Fruit fly (Drosophila melanogaster): ENCODE data around the gene PNUTS.
A peak's percentile ranks its signal among the peaks of the same experiment; 100 is the strongest.

PNUTS gene

DNA sequence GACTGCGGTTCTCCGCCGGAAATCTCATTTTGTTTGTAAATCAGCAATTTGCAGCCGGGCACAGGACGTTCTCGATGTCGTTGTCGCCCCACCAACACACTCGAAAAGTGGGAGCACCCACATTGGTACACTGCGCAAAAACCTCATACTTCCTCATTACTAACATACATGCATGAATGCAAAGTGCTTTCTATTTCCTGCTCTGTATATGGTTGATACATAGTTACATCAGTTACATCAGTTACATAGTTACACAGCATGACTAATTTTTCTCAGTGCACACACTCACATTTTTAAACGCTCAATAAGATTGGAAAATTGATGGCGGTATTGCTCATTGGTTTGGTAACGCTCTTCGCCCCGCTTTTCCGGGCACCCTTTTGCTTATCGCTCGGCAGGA, 26.9 kb downstream of the PNUTS start (continued):
- peak; percentile 32 for TF ChIP-seq Meics (GFP tag; optimal IDR thresholded peaks at IDR 0.05)
- no peak for TF ChIP-seq usp (GFP tag; optimal IDR thresholded peaks at IDR 0.05)
- TF ChIP-seq Trl (optimal IDR thresholded peaks at IDR 0.05), result no peak
- TF ChIP-seq Trl (GFP tag; optimal IDR thresholded peaks at IDR 0.05), result no peak
- TF ChIP-seq dmrt99B (tag; optimal IDR thresholded peaks at IDR 0.05), result peak; percentile 23
- peak; percentile 19 for TF ChIP-seq CG12659 (GFP tag; optimal IDR thresholded peaks at IDR 0.05)
- no peak for TF ChIP-seq pfk (GFP tag; optimal IDR thresholded peaks at IDR 0.05)
- TF ChIP-seq CG30403 (GFP tag; optimal IDR thresholded peaks at IDR 0.05), result peak; percentile 7
- TF ChIP-seq Hsf (GFP tag; optimal IDR thresholded peaks at IDR 0.05), result no peak
- TF ChIP-seq CG6813 (GFP tag; optimal IDR thresholded peaks at IDR 0.05), result peak; percentile 26
- peak; percentile 28; the same call in 1 of the 2 replicates for TF ChIP-seq CG9932 (GFP tag; IDR thresholded peaks at IDR 0.05)
- TF ChIP-seq tgo (GFP tag; IDR thresholded peaks at IDR 0.05), result peak; percentile 26; the same call in 1 of the 3 replicates
- peak; percentile 76 for TF ChIP-seq Med (GFP tag)
- peak; percentile 45 for TF ChIP-seq lmd (GFP tag; IDR thresholded peaks at IDR 0.05)
- no peak for TF ChIP-seq br (optimal IDR thresholded peaks at IDR 0.05)
- TF ChIP-seq insv (GFP tag; optimal IDR thresholded peaks at IDR 0.05), result no peak
- TF ChIP-seq tx (GFP tag; optimal IDR thresholded peaks at IDR 0.05), result no peak
- no peak for TF ChIP-seq Oaz (GFP tag; IDR thresholded peaks at IDR 0.05)
- no peak for TF ChIP-seq bigmax (GFP tag; optimal IDR thresholded peaks at IDR 0.05)
- TF ChIP-seq stc (GFP tag; IDR thresholded peaks at IDR 0.05), result 0 out of 2 replicates have a peak, but pooled peaks have one; percentile 10
- peak; percentile 21 for TF ChIP-seq CG2712 (tag; optimal IDR thresholded peaks at IDR 0.05)
- TF ChIP-seq Bteb2 (GFP tag; optimal IDR thresholded peaks at IDR 0.05), result no peak
- TF ChIP-seq MBD-R2 (GFP tag; IDR thresholded peaks at IDR 0.05), result 0 out of 2 replicates have a peak, but pooled peaks have one; percentile 18
- TF ChIP-seq lilli (GFP tag; optimal IDR thresholded peaks at IDR 0.05), result no peak
- no peak for TF ChIP-seq CG15696 (tag; optimal IDR thresholded peaks at IDR 0.05)
- TF ChIP-seq vnd (GFP tag; IDR thresholded peaks at IDR 0.05; ENCODE audit: partially characterized antibody), result no peak
- TF ChIP-seq bab2 (GFP tag; optimal IDR thresholded peaks at IDR 0.05), result peak; percentile 19
- TF ChIP-seq CG17186 (GFP tag; optimal IDR thresholded peaks at IDR 0.05), result no peak
- no peak for TF ChIP-seq CG1233 (GFP tag; optimal IDR thresholded peaks at IDR 0.05)
- TF ChIP-seq ap (GFP tag; IDR thresholded peaks at IDR 0.05), result no peak
- peak; percentile 36 for TF ChIP-seq ATbp (GFP tag; optimal IDR thresholded peaks at IDR 0.05)
- TF ChIP-seq CG8089 (GFP tag; optimal IDR thresholded peaks at IDR 0.05), result no peak
- TF ChIP-seq peb (GFP tag; IDR thresholded peaks at IDR 0.05), result no peak
- peak; percentile 24 for TF ChIP-seq CG12071 (GFP tag; optimal IDR thresholded peaks at IDR 0.05)
- TF ChIP-seq fd102C (GFP tag; optimal IDR thresholded peaks at IDR 0.05), result no peak
- TF ChIP-seq pan (optimal IDR thresholded peaks at IDR 0.05), result no peak
- peak in 1 of 2 experiments; percentile 65 for TF ChIP-seq pan (GFP tag; optimal IDR thresholded peaks at IDR 0.05 in 1 of 2, IDR thresholded peaks at IDR 0.05 in 1 of 2)
- peak; percentile 44 for TF ChIP-seq CG1603 (tag; optimal IDR thresholded peaks at IDR 0.05)
- no peak for TF ChIP-seq CG18476 (GFP tag; optimal IDR thresholded peaks at IDR 0.05)
- peak; percentile 42 for TF ChIP-seq CG2120 (GFP tag; optimal IDR thresholded peaks at IDR 0.05)
- TF ChIP-seq CG18764 (GFP tag; optimal IDR thresholded peaks at IDR 0.05), result no peak
- TF ChIP-seq mld (GFP tag; IDR thresholded peaks at IDR 0.05; ENCODE audit: partially characterized antibody), result no peak
- TF ChIP-seq CG14014 (GFP tag; IDR thresholded peaks at IDR 0.05), result peak; percentile 42; the same call in 1 of the 2 replicates

DNA sequence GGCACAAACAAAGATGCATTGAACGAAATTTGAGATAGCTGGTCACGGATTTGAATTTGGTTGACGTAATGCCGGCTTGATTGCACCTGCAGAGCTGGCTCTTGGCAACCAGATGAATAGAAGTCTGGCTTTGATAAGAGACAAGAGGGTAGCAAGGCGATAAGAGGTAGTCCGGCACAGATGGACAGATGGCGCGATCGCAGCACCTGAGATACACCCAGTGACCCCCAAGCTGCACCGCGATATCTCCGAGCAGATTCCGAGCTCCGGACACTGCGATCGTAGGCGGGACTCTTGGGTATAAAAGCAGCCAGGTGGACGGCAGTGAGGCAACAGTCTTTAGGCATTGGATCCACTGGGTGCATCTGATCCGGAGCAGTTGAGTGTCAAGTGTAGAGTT, 28.1 kb downstream of the PNUTS start, which contains the start of gene Lsp1beta:
Gene Lsp1beta (plus strand): TSS at position 185 of the 400 bp plus-strand sequence.
- no peak for TF ChIP-seq gcm2 (GFP tag; optimal IDR thresholded peaks at IDR 0.05)
- no peak for TF ChIP-seq CG9727 (GFP tag; optimal IDR thresholded peaks at IDR 0.05)
- no peak for TF ChIP-seq CG8281 (tag; optimal IDR thresholded peaks at IDR 0.05)
- TF ChIP-seq chif (GFP tag; optimal IDR thresholded peaks at IDR 0.05), result no peak
- TF ChIP-seq dimm (GFP tag; IDR thresholded peaks at IDR 0.05), result no peak
- no peak for TF ChIP-seq Atf-2 (GFP tag; optimal IDR thresholded peaks at IDR 0.05)
- no peak for TF ChIP-seq Poxn (GFP tag; IDR thresholded peaks at IDR 0.05)
- TF ChIP-seq CkIIα-i1 (GFP tag; IDR thresholded peaks at IDR 0.05), result no peak
- no peak for TF ChIP-seq tna (GFP tag; IDR thresholded peaks at IDR 0.05; ENCODE audit: partially characterized antibody)
- TF ChIP-seq CG6254 (GFP tag; optimal IDR thresholded peaks at IDR 0.05), result no peak
- TF ChIP-seq amos (GFP tag; IDR thresholded peaks at IDR 0.05; ENCODE audit: partially characterized antibody), result no peak
- TF ChIP-seq nerfin-1 (tag; optimal IDR thresholded peaks at IDR 0.05), result no peak

Data from whole organism, embryonic.